Fruit fly (Drosophila melanogaster) whole organism, wandering third instar larva: Measurements from ENCODE around the gene alt.
A peak's percentile ranks its signal among the peaks of the same experiment; 100 is the strongest.

Experiments
- Abd-B ChIP-seq: fragments of >200 bp; optimal IDR thresholded peaks from 2 replicates; lab custom pipeline; 2017; ENCODE audit warnings: missing biosample characterization, missing genetic modification characterization
- CG32264 ChIP-seq: fragments of 200-800 bp; sonication (Bioruptor generic); optimal IDR thresholded peaks from 2 replicates; lab custom pipeline; 2016; ENCODE audit warnings: missing biosample characterization, missing genetic modification characterization
- CG9705 ChIP-seq: fragments of 200-800 bp; sonication (Bioruptor generic); optimal IDR thresholded peaks from 2 replicates; lab custom pipeline; 2018; ENCODE audit warnings: missing biosample characterization, mild to moderate bottlenecking, missing genetic modification characterization
- CrebA ChIP-seq: fragments of 200-800 bp; sonication (Bioruptor generic); optimal IDR thresholded peaks from 2 replicates; lab custom pipeline; 2016; ENCODE audit warnings: missing biosample characterization, mild to moderate bottlenecking, missing genetic modification characterization, borderline replicate concordance
- Dfd ChIP-seq: fragments of >200 bp; optimal IDR thresholded peaks from 2 replicates; lab custom pipeline; 2017; ENCODE audit warnings: missing biosample characterization, missing genetic modification characterization
- Dif ChIP-seq: fragments of 200-275, 200-300 bp; sonication (Bioruptor generic); optimal IDR thresholded peaks from 2 replicates; lab custom pipeline; 2018; ENCODE audit warnings: missing biosample characterization, missing genetic modification characterization; ENCODE audit not compliant: partially characterized antibody
- GATAd ChIP-seq: sonication (Bioruptor generic); optimal IDR thresholded peaks from 2 replicates; lab custom pipeline; 2016; ENCODE audit warnings: missing biosample characterization, missing genetic modification characterization
- HLH106 ChIP-seq: fragments of 200-800 bp; optimal IDR thresholded peaks from 3 replicates; lab custom pipeline; 2019; ENCODE audit warnings: missing biosample characterization, mild to moderate bottlenecking, missing genetic modification characterization, moderate library complexity
- Hnf4 ChIP-seq: fragments of 200-800 bp; sonication (Bioruptor generic); optimal IDR thresholded peaks from 2 replicates; lab custom pipeline; 2016; ENCODE audit warnings: missing biosample characterization, mild to moderate bottlenecking, missing genetic modification characterization
- Hr78 ChIP-seq: fragments of >200 bp; optimal IDR thresholded peaks from 2 replicates; lab custom pipeline; 2017; ENCODE audit warnings: missing biosample characterization, missing genetic modification characterization
- Hr83 ChIP-seq: fragments of 200-300 bp; sonication (Bioruptor generic); optimal IDR thresholded peaks from 2 replicates; lab custom pipeline; 2016; ENCODE audit warnings: missing biosample characterization, mild to moderate bottlenecking, missing genetic modification characterization, moderate library complexity; ENCODE audit not compliant: poor library complexity, severe bottlenecking
- Jra ChIP-seq: sonication (Bioruptor generic); optimal IDR thresholded peaks from 2 replicates; lab custom pipeline; 2016; ENCODE audit warnings: missing biosample characterization, missing genetic modification characterization
- Mio ChIP-seq: sonication (Bioruptor generic); optimal IDR thresholded peaks from 2 replicates; lab custom pipeline; 2016; ENCODE audit warnings: missing biosample characterization, missing genetic modification characterization
- Myc ChIP-seq: fragments of >200 bp; optimal IDR thresholded peaks from 2 replicates; lab custom pipeline; 2017
- N ChIP-seq: fragments of >200 bp; optimal IDR thresholded peaks from 2 replicates; lab custom pipeline; 2018; ENCODE audit warnings: missing biosample characterization, missing external identifiers, missing genetic modification characterization
- OdsH ChIP-seq: fragments of 200-800 bp; sonication (Bioruptor generic); optimal IDR thresholded peaks from 2 replicates; lab custom pipeline; 2016; ENCODE audit warnings: missing biosample characterization, mild to moderate bottlenecking, missing genetic modification characterization
- Rel ChIP-seq, 2 experiments: fragments of 200-800 bp; sonication (Bioruptor generic) in 1 of 2; optimal IDR thresholded peaks; 2 replicates in 1 of 2; 3 replicates in 1 of 2; lab custom pipeline; 2016 to 2019; ENCODE audit warnings: mild to moderate bottlenecking in 2 of 2, missing biosample characterization in 2 of 2, missing genetic modification characterization in 2 of 2, moderate library complexity in 1 of 2
- Sp1 ChIP-seq: fragments of 200-800 bp; sonication (Bioruptor generic); optimal IDR thresholded peaks from 3 replicates; lab custom pipeline; 2019; ENCODE audit warnings: missing biosample characterization, mild to moderate bottlenecking, missing genetic modification characterization, moderate library complexity
- Vsx2 ChIP-seq: fragments of 200-300, 225-300 bp; sonication (Bioruptor generic); optimal IDR thresholded peaks from 2 replicates; lab custom pipeline; 2018; ENCODE audit warnings: missing biosample characterization, missing genetic modification characterization; ENCODE audit not compliant: partially characterized antibody
- br ChIP-seq: fragments of 200-800 bp; sonication (Bioruptor generic); optimal IDR thresholded peaks from 2 replicates; lab custom pipeline; 2016; ENCODE audit warnings: missing biosample characterization, missing genetic modification characterization
- brk ChIP-seq: fragments of 200-800 bp; sonication (Bioruptor generic); optimal IDR thresholded peaks from 2 replicates; lab custom pipeline; 2016; ENCODE audit warnings: missing biosample characterization, mild to moderate bottlenecking, missing genetic modification characterization
- dl ChIP-seq, 2 experiments: fragments of 175-275, 200-275 bp in 1 of 2; fragments of 200-275 bp in 1 of 2; sonication (Bioruptor generic); optimal IDR thresholded peaks; lab custom pipeline; 2018; ENCODE audit warnings: mild to moderate bottlenecking in 2 of 2, missing biosample characterization in 2 of 2, missing genetic modification characterization in 2 of 2, moderate library complexity in 2 of 2; ENCODE audit not compliant: partially characterized antibody in 2 of 2, insufficient read depth in 1 of 2
- dmrt93B ChIP-seq: fragments of 200-800 bp; sonication (Bioruptor generic); optimal IDR thresholded peaks from 2 replicates; lab custom pipeline; 2018; ENCODE audit warnings: missing biosample characterization, mild to moderate bottlenecking, missing genetic modification characterization
- dsf ChIP-seq: sonication (Bioruptor generic); optimal IDR thresholded peaks from 2 replicates; lab custom pipeline; 2016; ENCODE audit warnings: missing biosample characterization, missing genetic modification characterization, borderline replicate concordance
- ey ChIP-seq: fragments of 200-800 bp; sonication (Bioruptor generic); optimal IDR thresholded peaks from 2 replicates; lab custom pipeline; 2016; ENCODE audit warnings: missing biosample characterization, missing genetic modification characterization
- foxo ChIP-seq, 2 experiments: fragments of 200-800 bp; sonication (Bioruptor generic); optimal IDR thresholded peaks; 2 replicates in 1 of 2; 3 replicates in 1 of 2; lab custom pipeline; 2016 to 2017; ENCODE audit warnings: missing biosample characterization in 2 of 2, missing genetic modification characterization in 2 of 2
- fru ChIP-seq: fragments of 200-800 bp; sonication (Bioruptor generic); optimal IDR thresholded peaks from 3 replicates; lab custom pipeline; 2016; ENCODE audit warnings: missing biosample characterization, mild to moderate bottlenecking, missing genetic modification characterization
- h ChIP-seq: fragments of 200-800 bp; sonication (Bioruptor generic); optimal IDR thresholded peaks from 3 replicates; lab custom pipeline; 2016; ENCODE audit warnings: missing biosample characterization, mild to moderate bottlenecking, missing genetic modification characterization
- jim ChIP-seq: fragments of 175-275, 200-325 bp; sonication (Bioruptor generic); optimal IDR thresholded peaks from 2 replicates; lab custom pipeline; 2016; ENCODE audit warnings: missing biosample characterization, mild to moderate bottlenecking, missing genetic modification characterization
- lola ChIP-seq: fragments of >200 bp; optimal IDR thresholded peaks from 2 replicates; lab custom pipeline; 2017; ENCODE audit warnings: missing biosample characterization, missing genetic modification characterization
- pan ChIP-seq: fragments of >200 bp; optimal IDR thresholded peaks from 2 replicates; lab custom pipeline; 2017
- psq ChIP-seq: fragments of 200-800 bp; sonication (Bioruptor generic); optimal IDR thresholded peaks from 3 replicates; lab custom pipeline; 2017; ENCODE audit warnings: missing biosample characterization, mild to moderate bottlenecking, missing genetic modification characterization, moderate library complexity
- rgr ChIP-seq: fragments of 200-800 bp; sonication (Bioruptor generic); optimal IDR thresholded peaks from 3 replicates; lab custom pipeline; 2016; ENCODE audit warnings: missing biosample characterization, mild to moderate bottlenecking, missing genetic modification characterization
- sage ChIP-seq: fragments of 200-800 bp; sonication (Bioruptor generic); optimal IDR thresholded peaks from 2 replicates; lab custom pipeline; 2016; ENCODE audit warnings: missing biosample characterization, mild to moderate bottlenecking, missing genetic modification characterization
- sv ChIP-seq: fragments of 200-800 bp; sonication (Bioruptor generic); optimal IDR thresholded peaks from 3 replicates; lab custom pipeline; 2016; ENCODE audit warnings: missing biosample characterization, missing genetic modification characterization
- tai ChIP-seq: sonication (Bioruptor generic); optimal IDR thresholded peaks from 2 replicates; lab custom pipeline; 2016; ENCODE audit warnings: missing biosample characterization, missing genetic modification characterization
- usp ChIP-seq: fragments of >200 bp; optimal IDR thresholded peaks from 2 replicates; lab custom pipeline; 2017; ENCODE audit warnings: missing biosample characterization, missing genetic modification characterization
- woc ChIP-seq: sonication (Bioruptor generic); optimal IDR thresholded peaks from 2 replicates; lab custom pipeline; 2016; ENCODE audit warnings: missing biosample characterization, mild to moderate bottlenecking, missing genetic modification characterization

alt gene

DNA sequence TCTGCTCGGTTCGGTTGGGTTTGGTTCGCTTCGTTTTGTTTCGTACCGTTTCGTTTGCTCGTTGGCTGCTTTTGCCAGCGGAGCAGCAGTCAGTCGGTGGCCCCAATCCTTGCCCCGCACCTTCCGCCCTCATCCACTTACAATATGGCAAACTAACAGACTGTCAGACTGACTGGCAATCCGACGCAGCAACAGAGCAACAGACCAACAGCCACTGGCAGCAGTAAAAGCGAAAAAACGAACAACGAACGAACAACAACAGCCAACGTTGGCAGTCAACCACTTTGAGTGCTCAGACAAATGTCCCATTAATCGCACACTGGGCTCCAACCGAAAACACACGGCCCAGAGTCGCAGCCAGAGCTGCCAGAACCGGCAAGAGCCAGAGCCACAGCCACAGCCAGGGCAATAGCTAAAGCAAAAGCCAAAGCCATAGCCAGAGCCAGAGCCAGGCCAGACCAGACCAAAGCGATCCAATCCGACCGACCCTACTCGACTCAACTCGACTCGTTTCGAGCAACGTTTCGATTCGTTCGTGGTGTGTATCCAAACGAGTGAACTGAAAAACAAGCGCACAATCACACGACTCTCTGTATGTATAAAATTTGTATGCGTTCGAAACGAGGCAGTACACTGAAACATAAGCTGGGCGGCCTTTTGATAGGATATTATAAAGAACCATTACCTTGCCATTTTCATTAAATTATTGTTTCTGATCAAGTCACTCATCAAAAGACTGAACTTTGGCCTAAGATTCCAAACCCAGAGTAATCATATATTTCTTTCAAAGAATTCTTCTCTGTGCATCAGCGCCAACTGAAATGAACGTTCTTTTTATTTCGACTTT lies 21.6 kb upstream of the alt start:
- TF ChIP-seq sv (GFP tag; lab: Kevin White, UChicago) (peak; percentile 99), sage (GFP tag; lab: Kevin White, UChicago) (peak; percentile 99), Abd-B (GFP tag; lab: Kevin White, UChicago) (no peak), brk (GFP tag; lab: Kevin White, UChicago) (peak; percentile 99), HLH106 (tag; lab: Kevin White, UChicago) (peak; percentile 99), dmrt93B (GFP tag; lab: Kevin White, UChicago) (peak; percentile 99), rgr (GFP tag; lab: Kevin White, UChicago) (peak; percentile 100), woc (GFP tag; lab: Kevin White, UChicago) (peak; percentile 99), tai (peak; percentile 99), Dif (GFP tag; lab: Kevin White, UChicago) (peak; percentile 9), Hnf4 (GFP tag; lab: Kevin White, UChicago) (peak; percentile 100), Vsx2 (GFP tag; lab: Kevin White, UChicago) (no peak), jim (GFP tag; lab: Kevin White, UChicago) (peak; percentile 76), br (GFP tag; lab: Kevin White, UChicago) (peak; percentile 100), fru (GFP tag; lab: Kevin White, UChicago) (peak; percentile 100), Myc (lab: Kevin White, UChicago) (no peak), N (GFP tag; lab: Kevin White, UChicago) (no peak), foxo (GFP tag; optimal IDR thresholded peaks at IDR 0.05; lab: Kevin White, UChicago) (peak; percentile 99 to 100), psq (GFP tag; lab: Kevin White, UChicago) (peak; percentile 99), Rel (GFP tag; optimal IDR thresholded peaks at IDR 0.05; lab: Kevin White, UChicago) (peak; percentile 99), Rel (tag; optimal IDR thresholded peaks at IDR 0.05; lab: Kevin White, UChicago) (peak; percentile 89), usp (GFP tag; lab: Kevin White, UChicago) (peak; percentile 38), ey (peak; percentile 100), dsf (peak; percentile 98), Jra (peak; percentile 99), Hr78 (GFP tag; lab: Kevin White, UChicago) (no peak), OdsH (GFP tag; lab: Kevin White, UChicago) (peak; percentile 100), CG9705 (GFP tag; lab: Kevin White, UChicago) (peak; percentile 96), GATAd (GFP tag; lab: Kevin White, UChicago) (peak; percentile 98), dl (GFP tag; optimal IDR thresholded peaks at IDR 0.05; lab: Kevin White, UChicago; ENCODE audit: insufficient read depth in 1 of 2, partially characterized antibody in 2 of 2) (no peak), CrebA (GFP tag; lab: Kevin White, UChicago) (peak; percentile 98), Dfd (peak; percentile 95), h (GFP tag; lab: Kevin White, UChicago) (peak; percentile 100), Mio (peak; percentile 96), Sp1 (peak; percentile 100), Hr83 (GFP tag; lab: Kevin White, UChicago) (peak; percentile 99), lola (GFP tag; lab: Kevin White, UChicago) (no peak), CG32264 (GFP tag; lab: Kevin White, UChicago) (peak; percentile 100), pan (lab: Kevin White, UChicago) (no peak)
